Worm (Caenorhabditis elegans) whole organism, mixed stage, embryonic: Measurements from ENCODE around the gene zip-6.
A peak's percentile ranks its signal among the peaks of the same experiment; 100 is the strongest.

ENCODE experiments used
- lsy-2 ChIP-seq: fragments of 150-350 bp; optimal IDR thresholded peaks from 2 replicates; lab custom pipeline; 2014; ENCODE audit warnings: missing biosample characterization, missing genetic modification characterization
- nhr-2 ChIP-seq: fragments of 150-350 bp; optimal IDR thresholded peaks from 2 replicates; lab custom pipeline; 2014; ENCODE audit warnings: missing biosample characterization, missing genetic modification characterization
- tbx-8 ChIP-seq: fragments of 200-800 bp; sonication (Bioruptor generic); optimal IDR thresholded peaks from 2 replicates; lab custom pipeline; 2018; ENCODE audit warnings: mild to moderate bottlenecking, missing genetic modification characterization, moderate library complexity, missing compliant biosample characterization
- unc-62 ChIP-seq: fragments of 150-350 bp; optimal IDR thresholded peaks from 2 replicates; lab custom pipeline; 2014; ENCODE audit warnings: missing biosample characterization, missing genetic modification reagents, missing genetic modification characterization

zip-6 gene

ce11 chrIV:11169652-11170051 is 48.3 kb downstream of the zip-6 start, which contains the start of gene nhr-67:
nhr-67 (plus strand) TSS chrIV:11169748.
- no peak for TF ChIP-seq lsy-2 (tag; lab: Kevin White, UChicago)

- TF ChIP-seq tbx-8 (GFP tag; lab: Kevin White, UChicago): no peak
- peak; percentile 34 for TF ChIP-seq nhr-2 (tag; lab: Kevin White, UChicago)
- no peak for TF ChIP-seq unc-62 (GFP tag; lab: Kevin White, UChicago)
Measured at ce11 chrIV:11164831-11165230, 53.1 kb downstream of the zip-6 start, which contains the start of gene C08F8.6. C08F8.6 (minus strand) TSS chrIV:11164931.
